Fruit fly (Drosophila melanogaster) whole organism, prepupa: ENCODE results near the gene cact.

ENCODE experiments used
- Blimp-1 ChIP-seq: fragments of 200-800 bp; sonication (Bioruptor generic); optimal IDR thresholded peaks from 3 replicates; lab custom pipeline; 2017; ENCODE audit warnings: missing biosample characterization, missing genetic modification characterization, mild to moderate bottlenecking, moderate library complexity, missing genetic modification reagents
- CG10631 ChIP-seq: fragments of 200-800 bp; sonication (Bioruptor generic); optimal IDR thresholded peaks from 2 replicates; lab custom pipeline; 2016; ENCODE audit warnings: missing biosample characterization, missing genetic modification characterization
- CG10669 ChIP-seq: fragments of 200-800 bp; sonication (Bioruptor generic); optimal IDR thresholded peaks from 3 replicates; lab custom pipeline; 2018; ENCODE audit warnings: missing biosample characterization, mild to moderate bottlenecking, missing genetic modification characterization, moderate library complexity
- CG11294 ChIP-seq: fragments of 200-800 bp; sonication (Bioruptor generic); IDR thresholded peaks from 2 replicates; pipeline ENCODE4 v1.3.6; 2022; ENCODE audit warnings: missing biosample characterization, missing genetic modification characterization
- CG11902 ChIP-seq: fragments of 200-800 bp; sonication (Bioruptor generic); optimal IDR thresholded peaks from 3 replicates; lab custom pipeline; 2016; ENCODE audit warnings: missing biosample characterization, missing genetic modification characterization
- CG15336 ChIP-seq: fragments of 200-800 bp; sonication (Bioruptor generic); IDR thresholded peaks from 2 replicates; pipeline ENCODE4 v1.3.6; 2022; ENCODE audit warnings: missing biosample characterization, missing genetic modification characterization
- CG16779 ChIP-seq: fragments of 200-800 bp; sonication (Bioruptor generic); optimal IDR thresholded peaks from 3 replicates; lab custom pipeline; 2017; ENCODE audit warnings: missing biosample characterization, mild to moderate bottlenecking, missing genetic modification characterization
- CG3032 ChIP-seq: fragments of 200-800 bp; optimal IDR thresholded peaks from 2 replicates; lab custom pipeline; 2019; ENCODE audit warnings: missing biosample characterization, mild to moderate bottlenecking, missing genetic modification characterization, moderate library complexity
- CG31627 ChIP-seq: fragments of 200-800 bp; sonication (Bioruptor generic); optimal IDR thresholded peaks from 3 replicates; lab custom pipeline; 2016; ENCODE audit warnings: missing biosample characterization, missing genetic modification characterization
- CG34406 ChIP-seq: fragments of 200-800 bp; sonication (Bioruptor generic); optimal IDR thresholded peaks from 3 replicates; lab custom pipeline; 2016; ENCODE audit warnings: missing biosample characterization, missing genetic modification characterization
- CG3919 ChIP-seq: fragments of 200-800 bp; sonication (Bioruptor generic); optimal IDR thresholded peaks from 3 replicates; lab custom pipeline; 2016; ENCODE audit warnings: missing biosample characterization, missing genetic modification characterization
- CG4318 ChIP-seq: fragments of 200-800 bp; sonication (Bioruptor generic); optimal IDR thresholded peaks from 3 replicates; lab custom pipeline; 2017; ENCODE audit warnings: missing biosample characterization, mild to moderate bottlenecking, missing genetic modification characterization
- CG6163 ChIP-seq: fragments of 200-800 bp; sonication (Bioruptor generic); IDR thresholded peaks from 3 replicates; pipeline ENCODE4 v1.3.6; 2022; ENCODE audit warnings: missing biosample characterization, missing genetic modification characterization
- CG6276 ChIP-seq: fragments of 200-800 bp; sonication (Bioruptor generic); optimal IDR thresholded peaks from 2 replicates; lab custom pipeline; 2017; ENCODE audit warnings: missing biosample characterization, mild to moderate bottlenecking, missing genetic modification characterization
- CG6808 ChIP-seq: fragments of 200-800 bp; sonication (Bioruptor generic); optimal IDR thresholded peaks from 3 replicates; lab custom pipeline; 2017; ENCODE audit warnings: missing biosample characterization, missing genetic modification characterization, mild to moderate bottlenecking, moderate library complexity, missing genetic modification reagents
- CG6854 ChIP-seq: fragments of 200-800 bp; sonication (Bioruptor generic); optimal IDR thresholded peaks from 2 replicates; lab custom pipeline; 2017; ENCODE audit warnings: missing biosample characterization, mild to moderate bottlenecking, missing genetic modification characterization
- CG8119 ChIP-seq: fragments of 200-800 bp; sonication (Bioruptor generic); IDR thresholded peaks from 3 replicates; pipeline ENCODE4 v1.3.6; 2022; ENCODE audit warnings: missing biosample characterization, missing genetic modification characterization
- CG8319 ChIP-seq: fragments of 200-800 bp; sonication (Bioruptor generic); optimal IDR thresholded peaks from 3 replicates; lab custom pipeline; 2016; ENCODE audit warnings: missing biosample characterization, missing genetic modification characterization
- CG8632 ChIP-seq: fragments of 200-800 bp; sonication (Bioruptor generic); optimal IDR thresholded peaks from 3 replicates; lab custom pipeline; 2016; ENCODE audit warnings: missing biosample characterization, missing genetic modification characterization
- CG9139 ChIP-seq: fragments of 200-800 bp; sonication (Bioruptor generic); optimal IDR thresholded peaks from 3 replicates; lab custom pipeline; 2017; ENCODE audit warnings: missing biosample characterization, mild to moderate bottlenecking, missing genetic modification characterization
- Eip75B ChIP-seq: fragments of 200-800 bp; sonication (Bioruptor generic); optimal IDR thresholded peaks from 3 replicates; lab custom pipeline; 2016; ENCODE audit warnings: missing biosample characterization, missing genetic modification characterization
- Eip78C ChIP-seq: fragments of 200-800 bp; sonication (Bioruptor generic); peaks from one replicate; lab custom pipeline; 2016; ENCODE audit warnings: missing biosample characterization, missing genetic modification characterization
- Ets21C ChIP-seq: fragments of 200-800 bp; sonication (Bioruptor generic); optimal IDR thresholded peaks from 3 replicates; lab custom pipeline; 2016; ENCODE audit warnings: missing biosample characterization, missing genetic modification characterization
- Ets96B ChIP-seq: fragments of 200-800 bp; optimal IDR thresholded peaks from 2 replicates; lab custom pipeline; 2019; ENCODE audit warnings: missing biosample characterization, mild to moderate bottlenecking, missing genetic modification characterization, moderate library complexity
- Gug ChIP-seq: fragments of 200-800 bp; sonication (Bioruptor generic); IDR thresholded peaks from 2 replicates; pipeline ENCODE4 v1.3.6; 2022; ENCODE audit warnings: missing biosample characterization, missing genetic modification characterization
- Hr38 ChIP-seq: sonication (Bioruptor generic); optimal IDR thresholded peaks from 2 replicates; lab custom pipeline; 2016; ENCODE audit warnings: missing biosample characterization, missing genetic modification characterization
- Hr39 ChIP-seq: fragments of 200-800 bp; sonication (Bioruptor generic); optimal IDR thresholded peaks from 2 replicates; lab custom pipeline; 2016; ENCODE audit warnings: missing biosample characterization, missing genetic modification characterization
- Met ChIP-seq: fragments of 200-800 bp; sonication (Bioruptor generic); optimal IDR thresholded peaks from 3 replicates; lab custom pipeline; 2016; ENCODE audit warnings: missing biosample characterization, missing genetic modification characterization
- OdsH ChIP-seq: fragments of 200-800 bp; sonication (Bioruptor generic); optimal IDR thresholded peaks from 3 replicates; lab custom pipeline; 2016; ENCODE audit warnings: missing biosample characterization, missing genetic modification characterization
- Sox14 ChIP-seq: fragments of 200-800 bp; sonication (Bioruptor generic); optimal IDR thresholded peaks from 3 replicates; lab custom pipeline; 2016; ENCODE audit warnings: missing biosample characterization, missing genetic modification characterization
- Sox15 ChIP-seq: fragments of 200-800 bp; sonication (Bioruptor generic); optimal IDR thresholded peaks from 3 replicates; lab custom pipeline; 2016; ENCODE audit warnings: missing biosample characterization, missing genetic modification characterization
- achi ChIP-seq: fragments of 200-800 bp; sonication (Bioruptor generic); optimal IDR thresholded peaks from 3 replicates; lab custom pipeline; 2016; ENCODE audit warnings: missing biosample characterization, missing genetic modification characterization
- cyc ChIP-seq: fragments of 200-800 bp; sonication (Bioruptor generic); optimal IDR thresholded peaks from 3 replicates; lab custom pipeline; 2016; ENCODE audit warnings: missing biosample characterization, missing genetic modification characterization
- dac ChIP-seq: fragments of 200-800 bp; sonication (Bioruptor generic); optimal IDR thresholded peaks from 2 replicates; lab custom pipeline; 2017; ENCODE audit warnings: missing biosample characterization, mild to moderate bottlenecking, missing genetic modification characterization
- dsx ChIP-seq: fragments of 200-800 bp; optimal IDR thresholded peaks from 3 replicates; lab custom pipeline; 2019; ENCODE audit warnings: missing biosample characterization, mild to moderate bottlenecking, missing genetic modification characterization, moderate library complexity; ENCODE audit not compliant: poor library complexity, severe bottlenecking
- fd59A ChIP-seq: fragments of 200-800 bp; sonication (Bioruptor generic); optimal IDR thresholded peaks from 2 replicates; lab custom pipeline; 2017; ENCODE audit warnings: missing biosample characterization, mild to moderate bottlenecking, missing genetic modification characterization, missing genetic modification reagents
- fd85E ChIP-seq: fragments of 200-800 bp; sonication (Bioruptor generic); optimal IDR thresholded peaks from 3 replicates; lab custom pipeline; 2016; ENCODE audit warnings: missing biosample characterization, missing genetic modification characterization
- lz ChIP-seq: fragments of 200-800 bp; sonication (Bioruptor generic); optimal IDR thresholded peaks from 3 replicates; lab custom pipeline; 2016; ENCODE audit warnings: missing biosample characterization, missing genetic modification characterization
- net ChIP-seq: fragments of 200-800 bp; sonication (Bioruptor generic); optimal IDR thresholded peaks from 3 replicates; lab custom pipeline; 2016; ENCODE audit warnings: missing biosample characterization, missing genetic modification characterization
- pdm3 ChIP-seq: fragments of 200-800 bp; sonication (Bioruptor generic); optimal IDR thresholded peaks from 3 replicates; lab custom pipeline; 2016; ENCODE audit warnings: missing biosample characterization, missing genetic modification characterization
- salr ChIP-seq, 2 experiments: fragments of 200-800 bp; sonication (Bioruptor generic); optimal IDR thresholded peaks; 3 replicates each; lab custom pipeline; 2016 to 2018; ENCODE audit warnings: missing biosample characterization in 2 of 2, missing genetic modification characterization in 2 of 2, mild to moderate bottlenecking in 1 of 2
- spab ChIP-seq: fragments of 200-800 bp; sonication (Bioruptor generic); optimal IDR thresholded peaks from 2 replicates; lab custom pipeline; 2017; ENCODE audit warnings: missing biosample characterization, mild to moderate bottlenecking, missing genetic modification characterization, missing genetic modification reagents
- ss ChIP-seq, 2 experiments: fragments of 200-800 bp; sonication (Bioruptor generic); optimal IDR thresholded peaks; 2 replicates in 1 of 2; 3 replicates in 1 of 2; lab custom pipeline; 2017 to 2018; ENCODE audit warnings: mild to moderate bottlenecking in 2 of 2, missing biosample characterization in 2 of 2, missing genetic modification characterization in 2 of 2, moderate library complexity in 1 of 2
- svp ChIP-seq: fragments of 200-800 bp; sonication (Bioruptor generic); peaks from one replicate; lab custom pipeline; 2016; ENCODE audit warnings: missing biosample characterization, missing genetic modification characterization
- topi ChIP-seq: fragments of 200-800 bp; sonication (Bioruptor generic); optimal IDR thresholded peaks from 3 replicates; lab custom pipeline; 2016; ENCODE audit warnings: missing biosample characterization, missing genetic modification characterization
- vri ChIP-seq: fragments of 200-800 bp; sonication (Bioruptor generic); optimal IDR thresholded peaks from 3 replicates; lab custom pipeline; 2016; ENCODE audit warnings: missing biosample characterization, mild to moderate bottlenecking, missing genetic modification characterization

cact gene

dm6 chr2L:16337785-16338184 lies 11.8 kb upstream of the cact start, which contains the start of gene CG31817:
CG31817 (minus strand) TSS chr2L:16337885.
- no peak for TF ChIP-seq spab (GFP tag; lab: Kevin White, UChicago)
- no peak for TF ChIP-seq Met (GFP tag; lab: Kevin White, UChicago)
- no peak for TF ChIP-seq ss (GFP tag; optimal IDR thresholded peaks at IDR 0.05; lab: Kevin White, UChicago)
- no peak for TF ChIP-seq CG31627 (GFP tag; lab: Kevin White, UChicago)
- no peak for TF ChIP-seq dsx (GFP tag; lab: Kevin White, UChicago)
- no peak for TF ChIP-seq achi
- TF ChIP-seq CG9139 (GFP tag; lab: Kevin White, UChicago) = no peak
- TF ChIP-seq net (GFP tag; lab: Kevin White, UChicago) = no peak
- TF ChIP-seq CG6808 = no peak
- no peak for TF ChIP-seq Ets96B
- no peak for TF ChIP-seq Sox14 (GFP tag; lab: Kevin White, UChicago)
- TF ChIP-seq Ets21C (GFP tag; lab: Kevin White, UChicago) = no peak
- no peak for TF ChIP-seq CG16779 (tag; lab: Kevin White, UChicago)
- TF ChIP-seq OdsH = no peak

dm6 chr2L:16329625-16330024 lies 3.6 kb upstream of the cact start, which contains the start of gene CG4440:
CG4440 (plus strand) TSS chr2L:16329925.
- TF ChIP-seq achi (no peak), dsx (GFP tag; lab: Kevin White, UChicago) (no peak), fd85E (GFP tag; lab: Kevin White, UChicago) (no peak), CG3032 (no peak), salr (GFP tag; optimal IDR thresholded peaks at IDR 0.05; lab: Kevin White, UChicago) (no peak), CG6854 (GFP tag; lab: Kevin White, UChicago) (no peak), Hr39 (GFP tag; lab: Kevin White, UChicago) (no peak), CG8319 (GFP tag; lab: Kevin White, UChicago) (no peak), CG11902 (GFP tag; lab: Kevin White, UChicago) (no peak), CG10669 (no peak), lz (no peak)

dm6 chr2L:16329102-16329520 lies 3.1 kb upstream of the cact start, which contains the start of gene mRpL4:
mRpL4 (minus strand) TSS chr2L:16329132.
- TF ChIP-seq dac (GFP tag; lab: Kevin White, UChicago) (no peak), CG6854 (GFP tag; lab: Kevin White, UChicago) (no peak), Sox15 (GFP tag; lab: Kevin White, UChicago) (peak; percentile 1), Gug (GFP tag; lab: Robert Waterston, UW) (no peak; the same call in 1 of the 2 replicates), CG3032 (no peak), dsx (GFP tag; lab: Kevin White, UChicago) (no peak), vri (GFP tag; lab: Kevin White, UChicago) (no peak), lz (no peak), CG6163 (GFP tag; lab: Robert Waterston, UW) (no peak), pdm3 (no peak), CG11902 (GFP tag; lab: Kevin White, UChicago) (no peak), CG10669 (no peak), CG8319 (GFP tag; lab: Kevin White, UChicago) (peak; percentile 21), CG9139 (GFP tag; lab: Kevin White, UChicago) (no peak), svp (GFP tag; lab: Kevin White, UChicago) (no peak), CG4318 (no peak), CG11294 (GFP tag; lab: Robert Waterston, UW) (no peak), CG8119 (GFP tag; lab: Robert Waterston, UW) (no peak), Blimp-1 (GFP tag; lab: Kevin White, UChicago) (no peak), topi (GFP tag; lab: Kevin White, UChicago) (no peak), Hr39 (GFP tag; lab: Kevin White, UChicago) (no peak), CG6276 (GFP tag; lab: Kevin White, UChicago) (no peak), Met (GFP tag; lab: Kevin White, UChicago) (no peak), CG3919 (GFP tag; lab: Kevin White, UChicago) (no peak), fd59A (GFP tag; lab: Kevin White, UChicago) (no peak), CG16779 (tag; lab: Kevin White, UChicago) (no peak), cyc (GFP tag; lab: Kevin White, UChicago) (no peak), Eip75B (GFP tag; lab: Kevin White, UChicago) (no peak), achi (no peak), Hr38 (peak; percentile 11), Eip78C (GFP tag; lab: Kevin White, UChicago) (no peak), CG15336 (GFP tag; lab: Robert Waterston, UW) (no peak), Sox14 (GFP tag; lab: Kevin White, UChicago) (no peak), CG34406 (GFP tag; lab: Kevin White, UChicago) (no peak), CG10631 (peak; percentile 56), Ets96B (no peak), CG8632 (GFP tag; lab: Kevin White, UChicago) (no peak), Ets21C (GFP tag; lab: Kevin White, UChicago) (peak; percentile 44)
